Worm (Caenorhabditis elegans) whole organism, L1 larva: ENCODE results near the gene ric-8.

ENCODE experiments used
- ama-1 ChIP-seq: fragments of 150-350 bp; optimal IDR thresholded peaks from 2 replicates; lab custom pipeline; 2014
- lin-13 ChIP-seq: fragments of 150-350 bp; optimal IDR thresholded peaks from 2 replicates; lab custom pipeline; 2014; ENCODE audit warnings: missing biosample characterization, missing genetic modification reagents, missing genetic modification characterization
- pqm-1 ChIP-seq: sonication (generic microtip); optimal IDR thresholded peaks from 3 replicates; lab custom pipeline; 2017; ENCODE audit warnings: missing biosample characterization, missing genetic modification characterization
- unc-62 ChIP-seq: fragments of 150-350 bp; optimal IDR thresholded peaks from 2 replicates; lab custom pipeline; 2014; ENCODE audit warnings: missing biosample characterization, missing genetic modification reagents, missing genetic modification characterization

ce11 chrIV:2607513-2608101 is 35.2 kb upstream of the ric-8 start, which contains the start of gene vamp-7:
- TF ChIP-seq pqm-1 (tag; lab: Kevin White, UChicago), result no peak
- TF ChIP-seq unc-62 (GFP tag; lab: Kevin White, UChicago), result no peak
- TF ChIP-seq lin-13 (GFP tag; lab: Kevin White, UChicago), result no peak
- no peak for TF ChIP-seq ama-1 (lab: Kevin White, UChicago)
